Fruit fly (Drosophila melanogaster): Measurements from ENCODE around the gene IntS2.

- no peak for TF ChIP-seq dsx (GFP tag; optimal IDR thresholded peaks at IDR 0.05; ENCODE audit: poor library complexity, severe bottlenecking)
- no peak for TF ChIP-seq Met (GFP tag; optimal IDR thresholded peaks at IDR 0.05)
- TF ChIP-seq Gug (GFP tag; IDR thresholded peaks at IDR 0.05): no peak
- TF ChIP-seq Hr39 (GFP tag; optimal IDR thresholded peaks at IDR 0.05): no peak
- no peak for TF ChIP-seq CG32006 (GFP tag; optimal IDR thresholded peaks at IDR 0.05)
- TF ChIP-seq Ets96B (tag; optimal IDR thresholded peaks at IDR 0.05): no peak
- no peak for TF ChIP-seq CG8632 (GFP tag; optimal IDR thresholded peaks at IDR 0.05)
- TF ChIP-seq CG6792 (GFP tag; optimal IDR thresholded peaks at IDR 0.05): no peak
Measured at dm6 chrX:17697266-17697665, 40.6 kb upstream of the IntS2 start.

Data from whole organism, prepupa.